Fruit fly (Drosophila melanogaster) whole organism, embryonic: ENCODE results near the gene BORCS5.
A peak's percentile ranks its signal among the peaks of the same experiment; 100 is the strongest.

Source experiments
- Abd-B ChIP-seq: fragments of 200-800 bp; sonication (Bioruptor generic); optimal IDR thresholded peaks from 2 replicates; lab custom pipeline; 2018; ENCODE audit warnings: missing biosample characterization, mild to moderate bottlenecking, missing genetic modification characterization, moderate library complexity
- Ada2b ChIP-seq: fragments of 200-800 bp; sonication (Bioruptor generic); IDR thresholded peaks from 2 replicates; pipeline ENCODE4 v1.3.6; 2022; ENCODE audit warnings: missing biosample characterization, missing genetic modification characterization
- CG10209 ChIP-seq: fragments of 200-800 bp; sonication (Bioruptor generic); optimal IDR thresholded peaks from 3 replicates; lab custom pipeline; 2017; ENCODE audit warnings: missing biosample characterization, mild to moderate bottlenecking, missing genetic modification characterization, missing genetic modification reagents
- CG10366 ChIP-seq: fragments of 200-800 bp; sonication (Bioruptor generic); IDR thresholded peaks from 2 replicates; pipeline ENCODE4 v1.3.6; 2022; ENCODE audit warnings: missing biosample characterization, missing genetic modification characterization
- CG11398 ChIP-seq: fragments of 200-800 bp; sonication (Bioruptor generic); optimal IDR thresholded peaks from 2 replicates; lab custom pipeline; 2016; ENCODE audit warnings: missing biosample characterization, missing genetic modification characterization
- CG11504 ChIP-seq: fragments of 200-800 bp; sonication (Bioruptor generic); optimal IDR thresholded peaks from 3 replicates; lab custom pipeline; 2019; ENCODE audit warnings: missing biosample characterization, mild to moderate bottlenecking, missing genetic modification characterization, moderate library complexity
- CG12071 ChIP-seq: fragments of 200-800 bp; sonication (Bioruptor generic); optimal IDR thresholded peaks from 3 replicates; lab custom pipeline; 2018; ENCODE audit warnings: missing biosample characterization, mild to moderate bottlenecking, missing genetic modification characterization
- CG12299 ChIP-seq: fragments of 200-800 bp; sonication (Bioruptor generic); optimal IDR thresholded peaks from 2 replicates; lab custom pipeline; 2018; ENCODE audit warnings: missing biosample characterization, mild to moderate bottlenecking, missing genetic modification characterization
- CG1529 ChIP-seq: fragments of 200-800 bp; sonication (Bioruptor generic); optimal IDR thresholded peaks from 3 replicates; lab custom pipeline; 2018; ENCODE audit warnings: missing biosample characterization, missing genetic modification characterization
- CG1602 ChIP-seq: fragments of 200-800 bp; sonication (Bioruptor generic); optimal IDR thresholded peaks from 3 replicates; lab custom pipeline; 2016; ENCODE audit warnings: missing biosample characterization, missing genetic modification characterization
- CG31388 ChIP-seq: fragments of 200-800 bp; sonication (Bioruptor generic); optimal IDR thresholded peaks from 2 replicates; lab custom pipeline; 2016; ENCODE audit warnings: missing biosample characterization, missing genetic modification characterization
- CG33557 ChIP-seq: fragments of 200-800 bp; sonication (Bioruptor generic); optimal IDR thresholded peaks from 2 replicates; lab custom pipeline; 2019; ENCODE audit warnings: missing biosample characterization, mild to moderate bottlenecking, missing genetic modification characterization, moderate library complexity
- CG34422 ChIP-seq: fragments of 200-800 bp; sonication (Bioruptor generic); IDR thresholded peaks from 3 replicates; pipeline ENCODE4 v1.3.6; 2022; ENCODE audit warnings: missing biosample characterization, missing genetic modification characterization
- CG4707 ChIP-seq: fragments of 200-800 bp; sonication (Bioruptor generic); optimal IDR thresholded peaks from 2 replicates; lab custom pipeline; 2018; ENCODE audit warnings: missing biosample characterization, mild to moderate bottlenecking, missing genetic modification characterization, moderate library complexity
- CG4730 ChIP-seq: fragments of 200-800 bp; sonication (Bioruptor generic); IDR thresholded peaks from 2 replicates; pipeline ENCODE4 v1.3.6; 2022; ENCODE audit warnings: missing biosample characterization, missing genetic modification characterization
- CG7786 ChIP-seq: fragments of 200-800 bp; sonication (Bioruptor generic); optimal IDR thresholded peaks from 2 replicates; lab custom pipeline; 2016; ENCODE audit warnings: missing biosample characterization, missing genetic modification characterization
- CG9609 ChIP-seq: fragments of 200-800 bp; sonication (Bioruptor generic); optimal IDR thresholded peaks from 3 replicates; lab custom pipeline; 2016; ENCODE audit warnings: missing biosample characterization, missing genetic modification characterization
- CG9876 ChIP-seq: fragments of 200-800 bp; sonication (Bioruptor generic); optimal IDR thresholded peaks from 2 replicates; lab custom pipeline; 2016; ENCODE audit warnings: missing biosample characterization, missing genetic modification characterization
- Fer1 ChIP-seq: fragments of 200-800 bp; sonication (Bioruptor generic); optimal IDR thresholded peaks from 2 replicates; lab custom pipeline; 2017; ENCODE audit warnings: missing biosample characterization, mild to moderate bottlenecking, missing genetic modification characterization
- Lhr ChIP-seq: fragments of 200-800 bp; sonication (Bioruptor generic); optimal IDR thresholded peaks from 3 replicates; lab custom pipeline; 2017; ENCODE audit warnings: mild to moderate bottlenecking, missing biosample characterization, missing genetic modification reagents, missing genetic modification characterization
- Lim3 ChIP-seq: fragments of 200-800 bp; sonication (Bioruptor generic); IDR thresholded peaks from 2 replicates; pipeline ENCODE4 v1.3.6; 2022; ENCODE audit warnings: missing biosample characterization, missing genetic modification characterization
- Neu2 ChIP-seq: fragments of 200-800 bp; sonication (Bioruptor generic); optimal IDR thresholded peaks from 3 replicates; lab custom pipeline; 2016; ENCODE audit warnings: missing biosample characterization, missing genetic modification characterization, borderline replicate concordance
- Oli ChIP-seq: fragments of 200-800 bp; sonication (Bioruptor generic); optimal IDR thresholded peaks from 2 replicates; lab custom pipeline; 2018; ENCODE audit warnings: missing biosample characterization, mild to moderate bottlenecking, missing genetic modification characterization, moderate library complexity
- Pdp1 ChIP-seq, 2 experiments: fragments of 200-800 bp; sonication (Bioruptor generic); optimal IDR thresholded peaks; 3 replicates each; lab custom pipeline; 2016; ENCODE audit warnings: missing biosample characterization in 2 of 2, missing genetic modification characterization in 2 of 2, mild to moderate bottlenecking in 1 of 2, moderate library complexity in 1 of 2
- Poxn ChIP-seq: fragments of 200-800 bp; sonication (Bioruptor generic); IDR thresholded peaks from 2 replicates; pipeline ENCODE4 v1.3.6; 2022; ENCODE audit warnings: missing biosample characterization, missing genetic modification characterization
- Rx ChIP-seq: fragments of 200-800 bp; sonication (Bioruptor generic); IDR thresholded peaks from 2 replicates; pipeline ENCODE4 v1.3.6; 2022; ENCODE audit warnings: missing biosample characterization, missing genetic modification characterization
- Spps ChIP-seq: fragments of 200-800 bp; sonication (Bioruptor generic); optimal IDR thresholded peaks from 2 replicates; lab custom pipeline; 2018; ENCODE audit warnings: missing biosample characterization, mild to moderate bottlenecking, missing genetic modification characterization
- Taf1 ChIP-seq: fragments of 200-800 bp; sonication (Bioruptor generic); IDR thresholded peaks from 2 replicates; pipeline ENCODE4 v1.3.6; 2022; ENCODE audit warnings: missing biosample characterization, missing genetic modification characterization
- Usf ChIP-seq: fragments of 200-800 bp; sonication (Bioruptor generic); optimal IDR thresholded peaks from 2 replicates; lab custom pipeline; 2017; ENCODE audit warnings: missing genotype, missing biosample characterization, missing genetic modification characterization
- ac ChIP-seq: fragments of 200-800 bp; sonication (Bioruptor generic); optimal IDR thresholded peaks from 3 replicates; lab custom pipeline; 2017; ENCODE audit warnings: missing biosample characterization, mild to moderate bottlenecking, missing genetic modification characterization
- ash1 ChIP-seq: fragments of 200-800 bp; sonication (Bioruptor generic); optimal IDR thresholded peaks from 2 replicates; lab custom pipeline; 2018; ENCODE audit warnings: missing biosample characterization, mild to moderate bottlenecking, missing genetic modification characterization
- bbx ChIP-seq: fragments of 200-800 bp; sonication (Bioruptor generic); IDR thresholded peaks from 2 replicates; pipeline ENCODE4 v1.3.6; 2022; ENCODE audit warnings: missing biosample characterization, missing genetic modification characterization; ENCODE audit not compliant: partially characterized antibody
- corto ChIP-seq: fragments of 200-800 bp; sonication (Bioruptor generic); optimal IDR thresholded peaks from 2 replicates; lab custom pipeline; 2016; ENCODE audit warnings: missing biosample characterization, mild to moderate bottlenecking, missing genetic modification characterization, moderate library complexity
- cwo ChIP-seq: fragments of 200-800 bp; sonication (Bioruptor generic); optimal IDR thresholded peaks from 3 replicates; lab custom pipeline; 2017; ENCODE audit warnings: missing biosample characterization, missing genetic modification characterization, mild to moderate bottlenecking, moderate library complexity, missing genetic modification reagents
- danr ChIP-seq: fragments of 200-800 bp; sonication (Bioruptor generic); IDR thresholded peaks from 2 replicates; pipeline ENCODE4 v1.3.6; 2022; ENCODE audit warnings: missing biosample characterization, missing genetic modification characterization
- dysf ChIP-seq: fragments of 200-800 bp; sonication (Bioruptor generic); IDR thresholded peaks from 3 replicates; pipeline ENCODE4 v1.3.6; 2022; ENCODE audit warnings: missing biosample characterization, missing genetic modification characterization
- ems ChIP-seq: fragments of 200-800 bp; sonication (Bioruptor generic); optimal IDR thresholded peaks from 3 replicates; lab custom pipeline; 2016; ENCODE audit warnings: missing biosample characterization, missing genetic modification characterization
- fru ChIP-seq: fragments of >200 bp; optimal IDR thresholded peaks from 2 replicates; lab custom pipeline; 2017
- gcm2 ChIP-seq: fragments of 200-800 bp; sonication (Bioruptor generic); optimal IDR thresholded peaks from 2 replicates; lab custom pipeline; 2016; ENCODE audit warnings: missing biosample characterization, missing genetic modification characterization
- gsb ChIP-seq: fragments of 200-800 bp; sonication (Bioruptor generic); IDR thresholded peaks from 2 replicates; pipeline ENCODE4 v1.3.6; 2022; ENCODE audit warnings: missing biosample characterization, missing genetic modification characterization
- hbn ChIP-seq: fragments of 200-800 bp; sonication (Bioruptor generic); IDR thresholded peaks from 2 replicates; pipeline ENCODE4 v1.3.6; 2022; ENCODE audit warnings: missing biosample characterization, missing genetic modification characterization; ENCODE audit not compliant: partially characterized antibody
- klu ChIP-seq: fragments of 200-800 bp; sonication (Bioruptor generic); IDR thresholded peaks from 2 replicates; pipeline ENCODE4 v1.3.6; 2022; ENCODE audit warnings: missing biosample characterization, missing genetic modification characterization
- nerfin-1 ChIP-seq: fragments of 200-800 bp; sonication (Bioruptor generic); optimal IDR thresholded peaks from 3 replicates; lab custom pipeline; 2019; ENCODE audit warnings: missing biosample characterization, mild to moderate bottlenecking, missing genetic modification characterization, moderate library complexity
- onecut ChIP-seq: fragments of 200-800 bp; sonication (Bioruptor generic); IDR thresholded peaks from 2 replicates; pipeline ENCODE4 v1.3.6; 2022; ENCODE audit warnings: missing biosample characterization, missing genetic modification characterization
- peb ChIP-seq: fragments of 200-800 bp; sonication (Bioruptor generic); IDR thresholded peaks from 2 replicates; pipeline ENCODE4 v1.3.6; 2022; ENCODE audit warnings: missing biosample characterization, missing genetic modification characterization
- pzg ChIP-seq: fragments of 200-800 bp; sonication (Bioruptor generic); optimal IDR thresholded peaks from 3 replicates; lab custom pipeline; 2018; ENCODE audit warnings: missing biosample characterization, mild to moderate bottlenecking, missing genetic modification characterization, moderate library complexity
- salm ChIP-seq: fragments of 200-800 bp; sonication (Bioruptor generic); optimal IDR thresholded peaks from 2 replicates; lab custom pipeline; 2018; ENCODE audit warnings: missing biosample characterization, mild to moderate bottlenecking, missing genetic modification characterization
- sens-2 ChIP-seq: fragments of 200-800 bp; sonication (Bioruptor generic); IDR thresholded peaks from 2 replicates; pipeline ENCODE4 v1.3.6; 2022; ENCODE audit warnings: missing biosample characterization, missing genetic modification characterization
- slou ChIP-seq: fragments of 200-800 bp; sonication (Bioruptor generic); optimal IDR thresholded peaks from 3 replicates; lab custom pipeline; 2016; ENCODE audit warnings: missing biosample characterization, missing genetic modification characterization
- ssp ChIP-seq: fragments of 200-800 bp; sonication (Bioruptor generic); IDR thresholded peaks from 2 replicates; pipeline ENCODE4 v1.3.6; 2022; ENCODE audit warnings: missing biosample characterization, missing genetic modification characterization
- toy ChIP-seq: fragments of 200-800 bp; sonication (Bioruptor generic); IDR thresholded peaks from 2 replicates; pipeline ENCODE4 v1.3.6; 2022; ENCODE audit warnings: missing biosample characterization, missing genetic modification characterization
- wek ChIP-seq: fragments of 200-800 bp; sonication (Bioruptor generic); optimal IDR thresholded peaks from 3 replicates; lab custom pipeline; 2018; ENCODE audit warnings: missing biosample characterization, mild to moderate bottlenecking, missing genetic modification characterization, moderate library complexity

Gene BORCS5

dm6 chrX:11885356-11885755 lies 12.8 kb upstream of the BORCS5 start (continued):
- TF ChIP-seq gsb (GFP tag; lab: Robert Waterston, UW), result no peak
- TF ChIP-seq peb (GFP tag; lab: Robert Waterston, UW), result no peak
- TF ChIP-seq toy, result no peak
- no peak for TF ChIP-seq ssp (GFP tag; lab: Robert Waterston, UW)
- peak; percentile 16 for TF ChIP-seq salm
- TF ChIP-seq slou, result no peak
- TF ChIP-seq CG1529 (GFP tag; lab: Kevin White, UChicago), result no peak
- no peak for TF ChIP-seq CG33557 (GFP tag; lab: Kevin White, UChicago)
- peak; percentile 50 for TF ChIP-seq Fer1 (GFP tag; lab: Kevin White, UChicago)
- no peak for TF ChIP-seq wek (GFP tag; lab: Kevin White, UChicago)
- no peak for TF ChIP-seq onecut (GFP tag; lab: Robert Waterston, UW)
- no peak for TF ChIP-seq sens-2
- no peak for TF ChIP-seq Pdp1 (GFP tag; optimal IDR thresholded peaks at IDR 0.05; lab: Kevin White, UChicago)
- no peak for TF ChIP-seq bbx (GFP tag; lab: Robert Waterston, UW)
- TF ChIP-seq CG12071 (GFP tag; lab: Kevin White, UChicago), result no peak
- peak; percentile 0 for TF ChIP-seq nerfin-1 (tag; lab: Kevin White, UChicago)
- no peak for TF ChIP-seq CG34422 (GFP tag; lab: Robert Waterston, UW)
- TF ChIP-seq hbn (GFP tag; lab: Robert Waterston, UW), result no peak
- TF ChIP-seq ac, result no peak
- TF ChIP-seq Taf1 (GFP tag; lab: Robert Waterston, UW), result no peak
- peak; percentile 32; the same call in 1 of the 2 replicates for TF ChIP-seq CG10366 (GFP tag; lab: Robert Waterston, UW)
- no peak for TF ChIP-seq CG31388 (GFP tag; lab: Kevin White, UChicago)
- TF ChIP-seq CG1602 (GFP tag; lab: Kevin White, UChicago), result no peak
- no peak for TF ChIP-seq Poxn (GFP tag; lab: Robert Waterston, UW)
- TF ChIP-seq Abd-B (GFP tag; lab: Kevin White, UChicago), result peak; percentile 43
- no peak for TF ChIP-seq fru (lab: Kevin White, UChicago)
- no peak for TF ChIP-seq CG12299 (tag; lab: Kevin White, UChicago)
- no peak for TF ChIP-seq danr (GFP tag; lab: Robert Waterston, UW)
- no peak for TF ChIP-seq ash1 (GFP tag; lab: Kevin White, UChicago)
- TF ChIP-seq pzg, result no peak
- no peak for TF ChIP-seq CG9876 (GFP tag; lab: Kevin White, UChicago)
- TF ChIP-seq Neu2, result no peak
- no peak for TF ChIP-seq CG9609
- TF ChIP-seq dysf (GFP tag; lab: Robert Waterston, UW), result peak; percentile 60; the same call in 2 of the 3 replicates
- no peak for TF ChIP-seq Usf (GFP tag; lab: Kevin White, UChicago)
- no peak for TF ChIP-seq CG7786 (GFP tag; lab: Kevin White, UChicago)
- peak; percentile 60 for TF ChIP-seq Oli (tag; lab: Kevin White, UChicago)
- no peak for TF ChIP-seq Spps (tag; lab: Kevin White, UChicago)
- peak; percentile 46 for TF ChIP-seq cwo
- TF ChIP-seq Rx (GFP tag; lab: Robert Waterston, UW), result no peak
- TF ChIP-seq gcm2 (GFP tag; lab: Kevin White, UChicago), result no peak
- no peak for TF ChIP-seq CG11504 (tag; lab: Kevin White, UChicago)
- no peak for TF ChIP-seq CG11398 (GFP tag; lab: Kevin White, UChicago)
- TF ChIP-seq CG10209 (GFP tag; lab: Kevin White, UChicago), result peak; percentile 65
- TF ChIP-seq CG4707 (GFP tag; lab: Kevin White, UChicago), result no peak
- TF ChIP-seq CG4730 (GFP tag; lab: Robert Waterston, UW), result no peak
- TF ChIP-seq Ada2b (GFP tag; lab: Robert Waterston, UW), result peak; percentile 26; the same call in 1 of the 2 replicates
- no peak for TF ChIP-seq corto (GFP tag; lab: Kevin White, UChicago)
- no peak for TF ChIP-seq Lhr (GFP tag; lab: Kevin White, UChicago)
- no peak for TF ChIP-seq Lim3 (GFP tag; lab: Robert Waterston, UW)
- TF ChIP-seq ems, result no peak
- TF ChIP-seq klu, result no peak
